Fruit fly (Drosophila melanogaster) whole organism, embryonic: ENCODE results near the gene CG15894.

Experiments
- Bdp1 ChIP-seq: fragments of 200-800 bp; sonication (Bioruptor generic); optimal IDR thresholded peaks from 3 replicates; lab custom pipeline; 2016; ENCODE audit warnings: missing biosample characterization, missing genetic modification characterization
- BtbVII ChIP-seq: fragments of 200-800 bp; sonication (Bioruptor generic); optimal IDR thresholded peaks from 3 replicates; lab custom pipeline; 2017; ENCODE audit warnings: missing biosample characterization, mild to moderate bottlenecking, missing genetic modification characterization
- CG10366 ChIP-seq: fragments of 200-800 bp; sonication (Bioruptor generic); IDR thresholded peaks from 2 replicates; pipeline ENCODE4 v1.3.6; 2022; ENCODE audit warnings: missing biosample characterization, missing genetic modification characterization
- CG10959 ChIP-seq: fragments of 200-800 bp; sonication (Bioruptor generic); IDR thresholded peaks from 2 replicates; pipeline ENCODE4 v1.3.6; 2022; ENCODE audit warnings: missing biosample characterization, missing genetic modification characterization
- CG10979 ChIP-seq: fragments of 200-800 bp; sonication (Bioruptor generic); optimal IDR thresholded peaks from 2 replicates; lab custom pipeline; 2018; ENCODE audit warnings: missing biosample characterization, mild to moderate bottlenecking, missing genetic modification characterization, moderate library complexity
- CG11247 ChIP-seq: fragments of 200-800 bp; sonication (Bioruptor generic); IDR thresholded peaks from 2 replicates; pipeline ENCODE4 v1.3.6; 2022; ENCODE audit warnings: missing biosample characterization, missing genetic modification characterization
- CG11456 ChIP-seq: fragments of 200-800 bp; sonication (Bioruptor generic); IDR thresholded peaks from 3 replicates; pipeline ENCODE4 v1.3.6; 2022; ENCODE audit warnings: missing biosample characterization, missing genetic modification characterization
- CG12236 ChIP-seq: fragments of 200-800 bp; sonication (Bioruptor generic); optimal IDR thresholded peaks from 2 replicates; lab custom pipeline; 2016; ENCODE audit warnings: missing biosample characterization, missing genetic modification characterization
- CG12391 ChIP-seq: fragments of 200-800 bp; sonication (Bioruptor generic); optimal IDR thresholded peaks from 3 replicates; lab custom pipeline; 2018; ENCODE audit warnings: missing biosample characterization, mild to moderate bottlenecking, missing genetic modification characterization, moderate library complexity
- CG14441 ChIP-seq: fragments of 200-800 bp; sonication (Bioruptor generic); IDR thresholded peaks from 2 replicates; pipeline ENCODE4 v1.3.6; 2022; ENCODE audit warnings: missing biosample characterization, missing genetic modification characterization
- CG14667 ChIP-seq: fragments of 200-800 bp; sonication (Bioruptor generic); IDR thresholded peaks from 2 replicates; pipeline ENCODE4 v1.3.6; 2022; ENCODE audit warnings: missing biosample characterization, missing genetic modification characterization
- CG17829 ChIP-seq: fragments of 200-800 bp; optimal IDR thresholded peaks from 2 replicates; lab custom pipeline; 2019; ENCODE audit warnings: missing biosample characterization, mild to moderate bottlenecking, missing genetic modification characterization, moderate library complexity
- CG2889 ChIP-seq: fragments of 200-800 bp; sonication (Bioruptor generic); IDR thresholded peaks from 3 replicates; pipeline ENCODE4 v1.3.6; 2022; ENCODE audit warnings: missing biosample characterization, missing genetic modification characterization
- CG3163 ChIP-seq: fragments of 200-800 bp; sonication (Bioruptor generic); optimal IDR thresholded peaks from 3 replicates; lab custom pipeline; 2016; ENCODE audit warnings: missing biosample characterization, missing genetic modification characterization
- CG34422 ChIP-seq: fragments of 200-800 bp; sonication (Bioruptor generic); IDR thresholded peaks from 3 replicates; pipeline ENCODE4 v1.3.6; 2022; ENCODE audit warnings: missing biosample characterization, missing genetic modification characterization
- CG4328 ChIP-seq: fragments of 200-800 bp; sonication (Bioruptor generic); optimal IDR thresholded peaks from 3 replicates; lab custom pipeline; 2017; ENCODE audit warnings: missing biosample characterization, missing genetic modification reagents, missing genetic modification characterization
- CG5180 ChIP-seq: fragments of 200-800 bp; sonication (Bioruptor generic); optimal IDR thresholded peaks from 3 replicates; lab custom pipeline; 2017; ENCODE audit warnings: missing biosample characterization, missing genetic modification characterization, mild to moderate bottlenecking, moderate library complexity, missing genetic modification reagents
- CG7372 ChIP-seq: fragments of 200-800 bp; sonication (Bioruptor generic); IDR thresholded peaks from 2 replicates; pipeline ENCODE4 v1.3.6; 2022; ENCODE audit warnings: missing biosample characterization, missing genetic modification characterization
- CG8281 ChIP-seq: fragments of 200-800 bp; sonication (Bioruptor generic); optimal IDR thresholded peaks from 2 replicates; lab custom pipeline; 2018; ENCODE audit warnings: missing biosample characterization, mild to moderate bottlenecking, missing genetic modification characterization, moderate library complexity
- D19B ChIP-seq: fragments of 200-800 bp; sonication (Bioruptor generic); optimal IDR thresholded peaks from 2 replicates; lab custom pipeline; 2017; ENCODE audit warnings: missing biosample characterization, mild to moderate bottlenecking, missing genetic modification characterization
- Dp ChIP-seq: fragments of 200-800 bp; sonication (Bioruptor generic); optimal IDR thresholded peaks from 2 replicates; lab custom pipeline; 2018; ENCODE audit warnings: missing biosample characterization, mild to moderate bottlenecking, missing genetic modification characterization, moderate library complexity
- E2f1 ChIP-seq: fragments of 200-800 bp; sonication (Bioruptor generic); IDR thresholded peaks from 2 replicates; pipeline ENCODE4 v1.3.6; 2022; ENCODE audit warnings: missing biosample characterization, missing genetic modification characterization
- HLH4C ChIP-seq: fragments of 200-800 bp; sonication (Bioruptor generic); IDR thresholded peaks from 3 replicates; pipeline ENCODE4 v1.3.6; 2022; ENCODE audit warnings: missing biosample characterization, missing genetic modification characterization; ENCODE audit not compliant: partially characterized antibody
- Hr39 ChIP-seq: fragments of >200 bp; optimal IDR thresholded peaks from 2 replicates; lab custom pipeline; 2017
- Hr51 ChIP-seq, 2 experiments: fragments of 200-800 bp; sonication (Bioruptor generic); optimal IDR thresholded peaks; 2 replicates in 1 of 2; 3 replicates in 1 of 2; lab custom pipeline; 2016 to 2018; ENCODE audit warnings: missing biosample characterization in 2 of 2, missing genetic modification characterization in 2 of 2, mild to moderate bottlenecking in 1 of 2, moderate library complexity in 1 of 2
- Oli ChIP-seq: fragments of 200-800 bp; sonication (Bioruptor generic); optimal IDR thresholded peaks from 2 replicates; lab custom pipeline; 2018; ENCODE audit warnings: missing biosample characterization, mild to moderate bottlenecking, missing genetic modification characterization, moderate library complexity
- Sox102F ChIP-seq: fragments of 200-800 bp; sonication (Bioruptor generic); optimal IDR thresholded peaks from 2 replicates; lab custom pipeline; 2018; ENCODE audit warnings: missing biosample characterization, mild to moderate bottlenecking, missing genetic modification characterization, moderate library complexity
- ash1 ChIP-seq: fragments of 200-800 bp; sonication (Bioruptor generic); optimal IDR thresholded peaks from 2 replicates; lab custom pipeline; 2018; ENCODE audit warnings: missing biosample characterization, mild to moderate bottlenecking, missing genetic modification characterization
- bigmax ChIP-seq: fragments of 200-800 bp; sonication (Bioruptor generic); optimal IDR thresholded peaks from 2 replicates; lab custom pipeline; 2018; ENCODE audit warnings: missing biosample characterization, mild to moderate bottlenecking, missing genetic modification characterization
- btn ChIP-seq: fragments of 200-800 bp; sonication (Bioruptor generic); optimal IDR thresholded peaks from 2 replicates; lab custom pipeline; 2016; ENCODE audit warnings: missing biosample characterization, missing genetic modification characterization
- crol ChIP-seq: fragments of 200-800 bp; sonication (Bioruptor generic); IDR thresholded peaks from 2 replicates; pipeline ENCODE4 v1.3.6; 2022; ENCODE audit warnings: missing biosample characterization, missing genetic modification characterization
- dati ChIP-seq: fragments of 200-800 bp; sonication (Bioruptor generic); IDR thresholded peaks from 2 replicates; pipeline ENCODE4 v1.3.6; 2022; ENCODE audit warnings: missing biosample characterization, missing genetic modification characterization
- dmrt11E ChIP-seq: fragments of 200-800 bp; sonication (Bioruptor generic); optimal IDR thresholded peaks from 3 replicates; lab custom pipeline; 2018; ENCODE audit warnings: missing biosample characterization, mild to moderate bottlenecking, missing genetic modification characterization, moderate library complexity
- dysf ChIP-seq: fragments of 200-800 bp; sonication (Bioruptor generic); IDR thresholded peaks from 3 replicates; pipeline ENCODE4 v1.3.6; 2022; ENCODE audit warnings: missing biosample characterization, missing genetic modification characterization
- gce ChIP-seq: fragments of 200-800 bp; sonication (Bioruptor generic); IDR thresholded peaks from 3 replicates; pipeline ENCODE4 v1.3.6; 2022; ENCODE audit warnings: missing biosample characterization, missing genetic modification characterization
- jing ChIP-seq: fragments of 200-800 bp; sonication (Bioruptor generic); optimal IDR thresholded peaks from 2 replicates; lab custom pipeline; 2018; ENCODE audit warnings: missing biosample characterization, mild to moderate bottlenecking, missing genetic modification characterization
- knrl ChIP-seq: fragments of 200-800 bp; sonication (Bioruptor generic); IDR thresholded peaks from 3 replicates; pipeline ENCODE4 v1.3.6; 2022; ENCODE audit warnings: missing biosample characterization, missing genetic modification characterization; ENCODE audit not compliant: partially characterized antibody
- mirr ChIP-seq: fragments of 200-800 bp; sonication (Bioruptor generic); optimal IDR thresholded peaks from 3 replicates; lab custom pipeline; 2018; ENCODE audit warnings: missing biosample characterization, mild to moderate bottlenecking, missing genetic modification characterization
- nerfin-1 ChIP-seq: fragments of 200-800 bp; sonication (Bioruptor generic); optimal IDR thresholded peaks from 3 replicates; lab custom pipeline; 2019; ENCODE audit warnings: missing biosample characterization, mild to moderate bottlenecking, missing genetic modification characterization, moderate library complexity
- pfk ChIP-seq: fragments of 200-800 bp; sonication (Bioruptor generic); optimal IDR thresholded peaks from 2 replicates; lab custom pipeline; 2018; ENCODE audit warnings: missing biosample characterization, mild to moderate bottlenecking, missing genetic modification characterization, moderate library complexity
- pita ChIP-seq: fragments of 200-800 bp; sonication (Bioruptor generic); optimal IDR thresholded peaks from 2 replicates; lab custom pipeline; 2017; ENCODE audit warnings: missing biosample characterization, mild to moderate bottlenecking, missing genetic modification characterization
- slbo ChIP-seq: fragments of 200-800 bp; sonication (Bioruptor generic); IDR thresholded peaks from 2 replicates; pipeline ENCODE4 v1.3.6; 2022; ENCODE audit warnings: missing biosample characterization, missing genetic modification characterization
- sqz ChIP-seq: fragments of 200-800 bp; sonication (Bioruptor generic); optimal IDR thresholded peaks from 3 replicates; lab custom pipeline; 2018; ENCODE audit warnings: missing biosample characterization, mild to moderate bottlenecking, missing genetic modification characterization
- tap ChIP-seq: fragments of 200-800 bp; optimal IDR thresholded peaks from 3 replicates; lab custom pipeline; 2019; ENCODE audit warnings: missing biosample characterization, mild to moderate bottlenecking, missing genetic modification characterization, moderate library complexity
- tgo ChIP-seq: fragments of 200-800 bp; sonication (Bioruptor generic); IDR thresholded peaks from 3 replicates; pipeline ENCODE4 v1.3.6; 2022; ENCODE audit warnings: missing biosample characterization, missing genetic modification characterization
- ttk ChIP-seq: fragments of 200-800 bp; sonication (Bioruptor generic); IDR thresholded peaks from 2 replicates; pipeline ENCODE4 v2.1.2; 2022; ENCODE audit warnings: missing biosample characterization, missing genetic modification characterization
- tx ChIP-seq: fragments of 200-800 bp; sonication (Bioruptor generic); optimal IDR thresholded peaks from 2 replicates; lab custom pipeline; 2016; ENCODE audit warnings: missing biosample characterization, missing genetic modification characterization
- vnd ChIP-seq: fragments of 200-800 bp; sonication (Bioruptor generic); IDR thresholded peaks from 3 replicates; pipeline ENCODE4 v1.3.6; 2022; ENCODE audit warnings: missing biosample characterization, missing genetic modification characterization; ENCODE audit not compliant: partially characterized antibody
- wek ChIP-seq: fragments of 200-800 bp; sonication (Bioruptor generic); optimal IDR thresholded peaks from 3 replicates; lab custom pipeline; 2018; ENCODE audit warnings: missing biosample characterization, mild to moderate bottlenecking, missing genetic modification characterization, moderate library complexity
- zfh1 ChIP-seq: fragments of 200-800 bp; sonication (Bioruptor generic); IDR thresholded peaks from 3 replicates; pipeline ENCODE4 v1.3.6; 2022; ENCODE audit warnings: missing biosample characterization, missing genetic modification characterization

Gene CG15894

dm6 chrX:6263614-6264130 lies 45.3 kb upstream of the CG15894 start (continued):
- TF ChIP-seq HLH4C (GFP tag; lab: Robert Waterston, UW) (no peak), zfh1 (GFP tag; lab: Robert Waterston, UW) (0 out of 3 replicates have a peak, but pooled peaks have one; percentile 37), Bdp1 (GFP tag; lab: Kevin White, UChicago) (peak; percentile 33), dati (GFP tag; lab: Robert Waterston, UW) (no peak), D19B (GFP tag; lab: Kevin White, UChicago) (peak; percentile 74), crol (GFP tag; lab: Robert Waterston, UW) (0 out of 2 replicates have a peak, but pooled peaks have one; percentile 10), knrl (no peak), Dp (GFP tag; lab: Kevin White, UChicago) (no peak), nerfin-1 (peak; percentile 72), CG10979 (tag; lab: Kevin White, UChicago) (peak; percentile 69), E2f1 (GFP tag; lab: Robert Waterston, UW) (no peak), CG34422 (GFP tag; lab: Robert Waterston, UW) (peak; percentile 45; the same call in 2 of the 3 replicates), ttk (GFP tag; lab: Robert Waterston, UW) (peak; percentile 43; the same call in 1 of the 2 replicates), mirr (GFP tag; lab: Kevin White, UChicago) (peak; percentile 84), CG12391 (tag; lab: Kevin White, UChicago) (peak; percentile 71), CG10959 (GFP tag; lab: Robert Waterston, UW) (no peak), CG14441 (GFP tag; lab: Robert Waterston, UW) (peak; percentile 63), CG14667 (peak; percentile 34; the same call in 1 of the 2 replicates), pfk (GFP tag; lab: Kevin White, UChicago) (peak; percentile 22), CG5180 (GFP tag; lab: Kevin White, UChicago) (peak; percentile 76), CG7372 (peak; percentile 54; the same call in 1 of the 2 replicates), CG3163 (GFP tag; lab: Kevin White, UChicago) (no peak), BtbVII (GFP tag; lab: Kevin White, UChicago) (peak; percentile 89), pita (no peak), bigmax (no peak), Hr51 (GFP tag; optimal IDR thresholded peaks at IDR 0.05; lab: Kevin White, UChicago) (peak; percentile 4 to 87), dmrt11E (tag; lab: Kevin White, UChicago) (peak; percentile 1), CG12236 (GFP tag; lab: Kevin White, UChicago) (no peak), CG11247 (GFP tag; lab: Robert Waterston, UW) (peak; percentile 31; the same call in 1 of the 2 replicates), sqz (GFP tag; lab: Kevin White, UChicago) (peak; percentile 57), gce (GFP tag; lab: Robert Waterston, UW) (peak; percentile 49; the same call in 1 of the 3 replicates), CG4328 (GFP tag; lab: Kevin White, UChicago) (peak; percentile 58), dysf (GFP tag; lab: Robert Waterston, UW) (peak; percentile 85), jing (GFP tag; lab: Kevin White, UChicago) (peak; percentile 49), wek (peak; percentile 20), CG2889 (GFP tag; lab: Robert Waterston, UW) (no peak), tap (tag; lab: Kevin White, UChicago) (peak; percentile 70), CG8281 (tag; lab: Kevin White, UChicago) (peak; percentile 46), CG11456 (GFP tag; lab: Robert Waterston, UW) (peak; percentile 71; the same call in 1 of the 3 replicates), Hr39 (lab: Kevin White, UChicago) (no peak), CG17829 (peak; percentile 71), Oli (tag; lab: Kevin White, UChicago) (peak; percentile 84), tx (GFP tag; lab: Kevin White, UChicago) (no peak), vnd (GFP tag; lab: Robert Waterston, UW) (no peak), btn (GFP tag; lab: Kevin White, UChicago) (no peak), Sox102F (peak; percentile 76), slbo (GFP tag; lab: Robert Waterston, UW) (peak; percentile 77), tgo (GFP tag; lab: Robert Waterston, UW) (peak; percentile 58; the same call in 2 of the 3 replicates), ash1 (GFP tag; lab: Kevin White, UChicago) (no peak), CG10366 (GFP tag; lab: Robert Waterston, UW) (no peak; the same call in 1 of the 2 replicates)
